Worm (Caenorhabditis elegans): Measurements from ENCODE around the gene frpr-2.

The frpr-2 gene

ce11 chrX:13007857-13008813, 42.9 kb downstream of the frpr-2 start, which contains the start of gene nhr-25:
Gene nhr-25 (plus strand): TSS chrX:13008493.
- no peak for TF ChIP-seq R02D3.7 (tag; optimal IDR thresholded peaks at IDR 0.05)
- TF ChIP-seq nhr-25 (tag; optimal IDR thresholded peaks at IDR 0.05; ENCODE audit: borderline replicate concordance, insufficient read depth), result peak; percentile 99
- no peak for TF ChIP-seq tra-1 (GFP tag; IDR thresholded peaks at IDR 0.05)
- TF ChIP-seq unc-62 (GFP tag; optimal IDR thresholded peaks at IDR 0.05 in 1 of 2), result peak in 1 of 2 experiments; percentile 62
- no peak for TF ChIP-seq unc-62 (tag; optimal IDR thresholded peaks at IDR 0.05)
- no peak for TF ChIP-seq dpl-1 (GFP tag; optimal IDR thresholded peaks at IDR 0.05)
- peak in 1 of 2 experiments; percentile 3 for TF ChIP-seq lsy-2 (tag; optimal IDR thresholded peaks at IDR 0.05)
- peak; percentile 3 for TF ChIP-seq hlh-11 (tag; optimal IDR thresholded peaks at IDR 0.05)
- no peak for TF ChIP-seq ceh-20 (GFP tag; IDR thresholded peaks at IDR 0.05)
- TF ChIP-seq egl-27 (tag; optimal IDR thresholded peaks at IDR 0.05), result no peak
- TF ChIP-seq hmg-1.1 (GFP tag; IDR thresholded peaks at IDR 0.05), result no peak
- TF ChIP-seq snpc-4 (tag; optimal IDR thresholded peaks at IDR 0.05), result no peak
- TF ChIP-seq nhr-28 (tag; optimal IDR thresholded peaks at IDR 0.05), result peak; percentile 50
- no peak for TF ChIP-seq zag-1 (tag; optimal IDR thresholded peaks at IDR 0.05)
- TF ChIP-seq ceh-62 (tag; optimal IDR thresholded peaks at IDR 0.05), result no peak
- no peak for TF ChIP-seq lin-39 (tag; optimal IDR thresholded peaks at IDR 0.05)
- peak; percentile 52 for TF ChIP-seq mep-1 (tag; optimal IDR thresholded peaks at IDR 0.05)
- no peak for TF ChIP-seq lin-38 (GFP tag; IDR thresholded peaks at IDR 0.05)
- no peak for TF ChIP-seq attf-4 (tag; optimal IDR thresholded peaks at IDR 0.05)
- no peak for TF ChIP-seq spr-3 (GFP tag; optimal IDR thresholded peaks at IDR 0.05)
- TF ChIP-seq lin-1 (GFP tag; IDR thresholded peaks at IDR 0.05), result no peak
- no peak for TF ChIP-seq nhr-42 (GFP tag; IDR thresholded peaks at IDR 0.05)
- TF ChIP-seq Y105C5A.15 (GFP tag; IDR thresholded peaks at IDR 0.05), result 0 out of 2 replicates have a peak, but pooled peaks have one; percentile 7

ce11 chrX:13008895-13009294, 43.6 kb downstream of the frpr-2 start:
- peak; percentile 51 for TF ChIP-seq hlh-30 (tag; optimal IDR thresholded peaks at IDR 0.05; ENCODE audit: insufficient read depth)
- peak in 1 of 2 experiments; percentile 73 for TF ChIP-seq unc-62 (GFP tag; optimal IDR thresholded peaks at IDR 0.05 in 1 of 2)
- TF ChIP-seq unc-62 (tag; optimal IDR thresholded peaks at IDR 0.05), result no peak
- TF ChIP-seq nhr-28 (tag; optimal IDR thresholded peaks at IDR 0.05), result peak; percentile 36
- TF ChIP-seq nhr-42 (GFP tag; IDR thresholded peaks at IDR 0.05), result no peak
- peak in 1 of 2 experiments; percentile 8 for TF ChIP-seq mdl-1 (tag; optimal IDR thresholded peaks at IDR 0.05)
- peak; percentile 99 for TF ChIP-seq nhr-25 (tag; optimal IDR thresholded peaks at IDR 0.05; ENCODE audit: borderline replicate concordance, insufficient read depth)

DNA sequence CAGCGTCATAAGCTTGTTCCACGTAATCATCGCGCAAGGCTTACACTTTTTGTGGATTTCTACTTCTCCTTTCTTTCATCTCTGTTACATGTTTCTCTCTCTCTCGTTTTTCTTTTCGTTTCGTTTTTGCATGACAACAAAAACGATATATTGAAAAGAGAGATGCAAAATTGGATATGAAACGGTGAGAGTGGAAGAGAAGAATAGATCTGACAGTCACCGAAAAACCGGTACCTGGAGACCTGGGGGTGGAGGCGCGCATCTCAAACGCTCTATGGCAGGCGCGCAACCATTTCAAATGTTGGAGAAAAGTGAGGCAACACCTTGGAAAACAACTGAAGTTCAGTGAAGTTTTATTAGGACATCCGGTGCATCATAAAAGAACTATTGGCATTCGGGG, 44.4 kb downstream of the frpr-2 start:
- TF ChIP-seq hlh-11 (tag; optimal IDR thresholded peaks at IDR 0.05) (no peak), lir-3 (tag; optimal IDR thresholded peaks at IDR 0.05) (no peak), spr-3 (GFP tag; optimal IDR thresholded peaks at IDR 0.05) (no peak), attf-4 (tag; optimal IDR thresholded peaks at IDR 0.05) (no peak), rbr-2 (tag; optimal IDR thresholded peaks at IDR 0.05) (no peak), hlh-30 (tag; optimal IDR thresholded peaks at IDR 0.05; ENCODE audit: insufficient read depth) (peak; percentile 35), mep-1 (tag; optimal IDR thresholded peaks at IDR 0.05) (peak; percentile 16), mes-2 (tag; optimal IDR thresholded peaks at IDR 0.05; ENCODE audit: poor library complexity, severe bottlenecking) (no peak), set-16 (GFP tag; IDR thresholded peaks at IDR 0.05) (no peak), nhr-102 (tag; optimal IDR thresholded peaks at IDR 0.05) (no peak), nhr-76 (tag; optimal IDR thresholded peaks at IDR 0.05) (no peak), daf-8 (GFP tag; IDR thresholded peaks at IDR 0.05) (no peak), dmd-9 (GFP tag; IDR thresholded peaks at IDR 0.05) (no peak), F44E2.7 (GFP tag; IDR thresholded peaks at IDR 0.05) (no peak), nhr-25 (tag; optimal IDR thresholded peaks at IDR 0.05; ENCODE audit: borderline replicate concordance, insufficient read depth) (peak; percentile 96)
